Fruit fly (Drosophila melanogaster) whole organism, prepupa: Measurements from ENCODE around the gene GAPsec.

Experiments used
- Blimp-1 ChIP-seq: fragments of 200-800 bp; sonication (Bioruptor generic); optimal IDR thresholded peaks from 3 replicates; lab custom pipeline; 2017; ENCODE audit warnings: missing biosample characterization, missing genetic modification characterization, mild to moderate bottlenecking, moderate library complexity, missing genetic modification reagents
- CG10631 ChIP-seq: fragments of 200-800 bp; sonication (Bioruptor generic); optimal IDR thresholded peaks from 2 replicates; lab custom pipeline; 2016; ENCODE audit warnings: missing biosample characterization, missing genetic modification characterization
- CG10669 ChIP-seq: fragments of 200-800 bp; sonication (Bioruptor generic); optimal IDR thresholded peaks from 3 replicates; lab custom pipeline; 2018; ENCODE audit warnings: missing biosample characterization, mild to moderate bottlenecking, missing genetic modification characterization, moderate library complexity
- CG11762 ChIP-seq: fragments of 200-800 bp; sonication (Bioruptor generic); optimal IDR thresholded peaks from 3 replicates; lab custom pipeline; 2016; ENCODE audit warnings: missing biosample characterization, missing genetic modification characterization; ENCODE audit not compliant: insufficient read depth
- CG11902 ChIP-seq: fragments of 200-800 bp; sonication (Bioruptor generic); optimal IDR thresholded peaks from 3 replicates; lab custom pipeline; 2016; ENCODE audit warnings: missing biosample characterization, missing genetic modification characterization
- CG15336 ChIP-seq: fragments of 200-800 bp; sonication (Bioruptor generic); IDR thresholded peaks from 2 replicates; pipeline ENCODE4 v1.3.6; 2022; ENCODE audit warnings: missing biosample characterization, missing genetic modification characterization
- CG16779 ChIP-seq: fragments of 200-800 bp; sonication (Bioruptor generic); optimal IDR thresholded peaks from 3 replicates; lab custom pipeline; 2017; ENCODE audit warnings: missing biosample characterization, mild to moderate bottlenecking, missing genetic modification characterization
- CG3032 ChIP-seq: fragments of 200-800 bp; optimal IDR thresholded peaks from 2 replicates; lab custom pipeline; 2019; ENCODE audit warnings: missing biosample characterization, mild to moderate bottlenecking, missing genetic modification characterization, moderate library complexity
- CG31627 ChIP-seq: fragments of 200-800 bp; sonication (Bioruptor generic); optimal IDR thresholded peaks from 3 replicates; lab custom pipeline; 2016; ENCODE audit warnings: missing biosample characterization, missing genetic modification characterization
- CG32006 ChIP-seq: fragments of 200-800 bp; sonication (Bioruptor generic); optimal IDR thresholded peaks from 3 replicates; lab custom pipeline; 2017; ENCODE audit warnings: missing biosample characterization, mild to moderate bottlenecking, missing genetic modification characterization
- CG34406 ChIP-seq: fragments of 200-800 bp; sonication (Bioruptor generic); optimal IDR thresholded peaks from 3 replicates; lab custom pipeline; 2016; ENCODE audit warnings: missing biosample characterization, missing genetic modification characterization
- CG3919 ChIP-seq: fragments of 200-800 bp; sonication (Bioruptor generic); optimal IDR thresholded peaks from 3 replicates; lab custom pipeline; 2016; ENCODE audit warnings: missing biosample characterization, missing genetic modification characterization
- CG4318 ChIP-seq: fragments of 200-800 bp; sonication (Bioruptor generic); optimal IDR thresholded peaks from 3 replicates; lab custom pipeline; 2017; ENCODE audit warnings: missing biosample characterization, mild to moderate bottlenecking, missing genetic modification characterization
- CG6163 ChIP-seq: fragments of 200-800 bp; sonication (Bioruptor generic); IDR thresholded peaks from 3 replicates; pipeline ENCODE4 v1.3.6; 2022; ENCODE audit warnings: missing biosample characterization, missing genetic modification characterization
- CG6276 ChIP-seq: fragments of 200-800 bp; sonication (Bioruptor generic); optimal IDR thresholded peaks from 2 replicates; lab custom pipeline; 2017; ENCODE audit warnings: missing biosample characterization, mild to moderate bottlenecking, missing genetic modification characterization
- CG6808 ChIP-seq: fragments of 200-800 bp; sonication (Bioruptor generic); optimal IDR thresholded peaks from 3 replicates; lab custom pipeline; 2017; ENCODE audit warnings: missing biosample characterization, missing genetic modification characterization, mild to moderate bottlenecking, moderate library complexity, missing genetic modification reagents
- CG6854 ChIP-seq: fragments of 200-800 bp; sonication (Bioruptor generic); optimal IDR thresholded peaks from 2 replicates; lab custom pipeline; 2017; ENCODE audit warnings: missing biosample characterization, mild to moderate bottlenecking, missing genetic modification characterization
- CG8119 ChIP-seq: fragments of 200-800 bp; sonication (Bioruptor generic); IDR thresholded peaks from 3 replicates; pipeline ENCODE4 v1.3.6; 2022; ENCODE audit warnings: missing biosample characterization, missing genetic modification characterization
- CG9139 ChIP-seq: fragments of 200-800 bp; sonication (Bioruptor generic); optimal IDR thresholded peaks from 3 replicates; lab custom pipeline; 2017; ENCODE audit warnings: missing biosample characterization, mild to moderate bottlenecking, missing genetic modification characterization
- Eip75B ChIP-seq: fragments of 200-800 bp; sonication (Bioruptor generic); optimal IDR thresholded peaks from 3 replicates; lab custom pipeline; 2016; ENCODE audit warnings: missing biosample characterization, missing genetic modification characterization
- Eip93F ChIP-seq: fragments of 200-800 bp; sonication (Bioruptor generic); optimal IDR thresholded peaks from 2 replicates; lab custom pipeline; 2016; ENCODE audit warnings: missing biosample characterization, mild to moderate bottlenecking, missing genetic modification characterization
- Ets21C ChIP-seq: fragments of 200-800 bp; sonication (Bioruptor generic); optimal IDR thresholded peaks from 3 replicates; lab custom pipeline; 2016; ENCODE audit warnings: missing biosample characterization, missing genetic modification characterization
- Ets96B ChIP-seq: fragments of 200-800 bp; optimal IDR thresholded peaks from 2 replicates; lab custom pipeline; 2019; ENCODE audit warnings: missing biosample characterization, mild to moderate bottlenecking, missing genetic modification characterization, moderate library complexity
- Gug ChIP-seq: fragments of 200-800 bp; sonication (Bioruptor generic); IDR thresholded peaks from 2 replicates; pipeline ENCODE4 v1.3.6; 2022; ENCODE audit warnings: missing biosample characterization, missing genetic modification characterization
- Hr38 ChIP-seq: sonication (Bioruptor generic); optimal IDR thresholded peaks from 2 replicates; lab custom pipeline; 2016; ENCODE audit warnings: missing biosample characterization, missing genetic modification characterization
- Hr39 ChIP-seq: fragments of 200-800 bp; sonication (Bioruptor generic); optimal IDR thresholded peaks from 2 replicates; lab custom pipeline; 2016; ENCODE audit warnings: missing biosample characterization, missing genetic modification characterization
- Hr4 ChIP-seq: fragments of 200-800 bp; sonication (Bioruptor generic); optimal IDR thresholded peaks from 3 replicates; lab custom pipeline; 2016; ENCODE audit warnings: missing biosample characterization, missing genetic modification characterization
- Lpt ChIP-seq: fragments of 200-800 bp; sonication (Bioruptor generic); optimal IDR thresholded peaks from 3 replicates; lab custom pipeline; 2016; ENCODE audit warnings: missing biosample characterization, missing genetic modification characterization
- OdsH ChIP-seq: fragments of 200-800 bp; sonication (Bioruptor generic); optimal IDR thresholded peaks from 3 replicates; lab custom pipeline; 2016; ENCODE audit warnings: missing biosample characterization, missing genetic modification characterization
- Sox102F ChIP-seq: fragments of 200-800 bp; sonication (Bioruptor generic); optimal IDR thresholded peaks from 2 replicates; lab custom pipeline; 2016; ENCODE audit warnings: missing biosample characterization, mild to moderate bottlenecking, missing genetic modification characterization
- Sox14 ChIP-seq: fragments of 200-800 bp; sonication (Bioruptor generic); optimal IDR thresholded peaks from 3 replicates; lab custom pipeline; 2016; ENCODE audit warnings: missing biosample characterization, missing genetic modification characterization
- Sox15 ChIP-seq: fragments of 200-800 bp; sonication (Bioruptor generic); optimal IDR thresholded peaks from 3 replicates; lab custom pipeline; 2016; ENCODE audit warnings: missing biosample characterization, missing genetic modification characterization
- achi ChIP-seq: fragments of 200-800 bp; sonication (Bioruptor generic); optimal IDR thresholded peaks from 3 replicates; lab custom pipeline; 2016; ENCODE audit warnings: missing biosample characterization, missing genetic modification characterization
- cyc ChIP-seq: fragments of 200-800 bp; sonication (Bioruptor generic); optimal IDR thresholded peaks from 3 replicates; lab custom pipeline; 2016; ENCODE audit warnings: missing biosample characterization, missing genetic modification characterization
- dac ChIP-seq: fragments of 200-800 bp; sonication (Bioruptor generic); optimal IDR thresholded peaks from 2 replicates; lab custom pipeline; 2017; ENCODE audit warnings: missing biosample characterization, mild to moderate bottlenecking, missing genetic modification characterization
- dsx ChIP-seq: fragments of 200-800 bp; optimal IDR thresholded peaks from 3 replicates; lab custom pipeline; 2019; ENCODE audit warnings: missing biosample characterization, mild to moderate bottlenecking, missing genetic modification characterization, moderate library complexity; ENCODE audit not compliant: poor library complexity, severe bottlenecking
- eg ChIP-seq: fragments of 200-800 bp; sonication (Bioruptor generic); IDR thresholded peaks from 3 replicates; pipeline ENCODE4 v1.3.6; 2022; ENCODE audit warnings: missing biosample characterization, missing genetic modification characterization
- fd85E ChIP-seq: fragments of 200-800 bp; sonication (Bioruptor generic); optimal IDR thresholded peaks from 3 replicates; lab custom pipeline; 2016; ENCODE audit warnings: missing biosample characterization, missing genetic modification characterization
- fkh ChIP-seq: fragments of 200-800 bp; sonication (Bioruptor generic); optimal IDR thresholded peaks from 3 replicates; lab custom pipeline; 2017; ENCODE audit warnings: missing biosample characterization, mild to moderate bottlenecking, missing genetic modification characterization, moderate library complexity
- lz ChIP-seq: fragments of 200-800 bp; sonication (Bioruptor generic); optimal IDR thresholded peaks from 3 replicates; lab custom pipeline; 2016; ENCODE audit warnings: missing biosample characterization, missing genetic modification characterization
- net ChIP-seq: fragments of 200-800 bp; sonication (Bioruptor generic); optimal IDR thresholded peaks from 3 replicates; lab custom pipeline; 2016; ENCODE audit warnings: missing biosample characterization, missing genetic modification characterization
- pdm3 ChIP-seq: fragments of 200-800 bp; sonication (Bioruptor generic); optimal IDR thresholded peaks from 3 replicates; lab custom pipeline; 2016; ENCODE audit warnings: missing biosample characterization, missing genetic modification characterization
- ss ChIP-seq, 2 experiments: fragments of 200-800 bp; sonication (Bioruptor generic); optimal IDR thresholded peaks; 2 replicates in 1 of 2; 3 replicates in 1 of 2; lab custom pipeline; 2017 to 2018; ENCODE audit warnings: mild to moderate bottlenecking in 2 of 2, missing biosample characterization in 2 of 2, missing genetic modification characterization in 2 of 2, moderate library complexity in 1 of 2
- svp ChIP-seq: fragments of 200-800 bp; sonication (Bioruptor generic); peaks from one replicate; lab custom pipeline; 2016; ENCODE audit warnings: missing biosample characterization, missing genetic modification characterization
- topi ChIP-seq: fragments of 200-800 bp; sonication (Bioruptor generic); optimal IDR thresholded peaks from 3 replicates; lab custom pipeline; 2016; ENCODE audit warnings: missing biosample characterization, missing genetic modification characterization
- vri ChIP-seq: fragments of 200-800 bp; sonication (Bioruptor generic); optimal IDR thresholded peaks from 3 replicates; lab custom pipeline; 2016; ENCODE audit warnings: missing biosample characterization, mild to moderate bottlenecking, missing genetic modification characterization

GAPsec gene

DNA sequence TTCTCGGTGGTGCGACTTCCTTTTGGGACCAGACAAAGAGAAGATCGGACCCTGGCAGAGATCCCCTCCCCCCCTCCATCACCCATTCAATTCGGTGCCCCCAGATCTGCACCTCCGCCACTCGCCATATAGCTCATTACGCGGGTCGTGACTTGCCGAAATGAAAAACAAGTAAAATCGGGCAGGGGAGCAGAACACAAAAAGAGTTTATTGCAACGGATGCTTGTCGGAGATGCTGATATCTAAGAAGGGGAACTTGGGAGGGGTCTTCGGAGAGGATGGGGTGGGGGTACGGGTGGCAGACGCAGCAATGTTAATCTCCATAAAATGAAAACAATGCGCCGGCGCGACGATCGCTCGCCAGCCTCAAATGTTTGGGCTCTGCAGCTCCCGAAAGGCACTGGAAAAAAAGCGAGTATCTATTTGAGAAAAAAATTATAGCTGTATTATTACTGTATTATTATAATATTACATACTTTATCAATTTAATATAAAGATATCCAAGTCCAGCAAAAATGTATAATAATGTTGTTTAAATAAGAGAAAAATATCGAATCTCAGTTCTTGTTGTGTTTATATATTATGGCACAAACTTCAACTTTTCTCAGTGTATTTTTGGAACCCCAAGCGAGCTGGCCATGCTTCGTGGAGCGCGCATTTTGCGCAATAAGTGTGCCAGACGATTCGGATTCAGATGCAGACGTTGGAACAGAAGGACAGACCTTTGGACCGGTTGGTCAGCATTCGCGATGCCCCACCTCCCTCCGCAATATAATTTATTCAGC, 44.3 kb upstream of the GAPsec start (continued):
- TF ChIP-seq CG6854 (peak; percentile 78), CG10669 (GFP tag; lab: Kevin White, UChicago) (peak; percentile 89), CG9139 (peak; percentile 84), CG10631 (GFP tag; lab: Kevin White, UChicago) (peak; percentile 89), Hr38 (GFP tag; lab: Kevin White, UChicago) (no peak), fd85E (GFP tag; lab: Kevin White, UChicago) (peak; percentile 52), net (GFP tag; lab: Kevin White, UChicago) (peak; percentile 83), Hr4 (GFP tag; lab: Kevin White, UChicago) (peak; percentile 35), fkh (GFP tag; lab: Kevin White, UChicago) (no peak), topi (GFP tag; lab: Kevin White, UChicago) (peak; percentile 74), CG16779 (tag; lab: Kevin White, UChicago) (peak; percentile 80), Sox102F (GFP tag; lab: Kevin White, UChicago) (peak; percentile 85), svp (GFP tag; lab: Kevin White, UChicago) (peak; percentile 89), CG6163 (peak; percentile 86), Ets96B (tag; lab: Kevin White, UChicago) (peak; percentile 94), Ets21C (GFP tag; lab: Kevin White, UChicago) (peak; percentile 37), Gug (GFP tag; lab: Robert Waterston, UW) (peak; percentile 69), CG4318 (GFP tag; lab: Kevin White, UChicago) (peak; percentile 53), CG15336 (GFP tag; lab: Robert Waterston, UW) (peak; percentile 79), Sox15 (GFP tag; lab: Kevin White, UChicago) (peak; percentile 71), OdsH (GFP tag; lab: Kevin White, UChicago) (peak; percentile 87), achi (GFP tag; lab: Kevin White, UChicago) (peak; percentile 92), CG6808 (GFP tag; lab: Kevin White, UChicago) (peak; percentile 94), CG32006 (GFP tag; lab: Kevin White, UChicago) (peak; percentile 71), CG6276 (GFP tag; lab: Kevin White, UChicago) (peak; percentile 52), Hr39 (GFP tag; lab: Kevin White, UChicago) (peak; percentile 46), vri (peak; percentile 78), dsx (GFP tag; lab: Kevin White, UChicago) (peak; percentile 93), Eip75B (peak; percentile 72), dac (GFP tag; lab: Kevin White, UChicago) (no peak), ss (GFP tag; optimal IDR thresholded peaks at IDR 0.05; lab: Kevin White, UChicago) (peak; percentile 91 to 92), Sox14 (GFP tag; lab: Kevin White, UChicago) (peak; percentile 57), Blimp-1 (GFP tag; lab: Kevin White, UChicago) (peak; percentile 66), CG8119 (peak; percentile 86), CG34406 (GFP tag; lab: Kevin White, UChicago) (peak; percentile 93), CG3032 (tag; lab: Kevin White, UChicago) (peak; percentile 95), cyc (GFP tag; lab: Kevin White, UChicago) (peak; percentile 60)

DNA sequence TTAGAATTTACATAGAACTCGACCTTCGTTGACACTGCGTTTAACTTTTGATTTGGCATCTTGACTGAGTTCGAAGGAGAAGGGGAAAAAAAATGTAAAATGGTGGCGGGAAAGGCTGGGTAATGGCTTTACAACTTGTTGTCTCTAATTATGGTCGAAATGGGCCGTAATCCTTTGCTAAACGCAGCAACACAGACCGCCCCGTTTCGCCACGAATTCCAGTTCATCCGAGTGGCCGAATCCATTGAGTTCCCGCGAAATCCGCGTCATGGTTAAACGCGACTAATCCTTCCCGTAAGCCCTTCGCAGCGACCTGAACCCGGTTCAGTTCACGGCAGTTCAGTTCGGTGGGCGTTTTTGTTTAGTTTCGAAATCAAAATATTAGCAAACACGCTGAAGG, 42.4 kb upstream of the GAPsec start:
- TF ChIP-seq Gug (GFP tag; lab: Robert Waterston, UW) = no peak
- no peak for TF ChIP-seq topi (GFP tag; lab: Kevin White, UChicago)
- TF ChIP-seq CG11762 = no peak
- no peak for TF ChIP-seq pdm3 (GFP tag; lab: Kevin White, UChicago)
- no peak for TF ChIP-seq CG31627 (GFP tag; lab: Kevin White, UChicago)
- no peak for TF ChIP-seq cyc (GFP tag; lab: Kevin White, UChicago)
- TF ChIP-seq dsx (GFP tag; lab: Kevin White, UChicago) = no peak
- no peak for TF ChIP-seq CG3919 (GFP tag; lab: Kevin White, UChicago)
- TF ChIP-seq eg (GFP tag; lab: Robert Waterston, UW) = no peak
- TF ChIP-seq CG10669 (GFP tag; lab: Kevin White, UChicago) = no peak
- TF ChIP-seq CG11902 (GFP tag; lab: Kevin White, UChicago) = no peak
- TF ChIP-seq fkh (GFP tag; lab: Kevin White, UChicago) = no peak
- TF ChIP-seq CG9139 = no peak
- TF ChIP-seq lz (GFP tag; lab: Kevin White, UChicago) = no peak
- no peak for TF ChIP-seq Eip93F (GFP tag; lab: Kevin White, UChicago)
- no peak for TF ChIP-seq CG15336 (GFP tag; lab: Robert Waterston, UW)
- TF ChIP-seq CG32006 (GFP tag; lab: Kevin White, UChicago) = no peak
- TF ChIP-seq CG34406 (GFP tag; lab: Kevin White, UChicago) = no peak
- TF ChIP-seq CG10631 (GFP tag; lab: Kevin White, UChicago) = no peak
- no peak for TF ChIP-seq Lpt (GFP tag; lab: Kevin White, UChicago)
